Worm (Caenorhabditis elegans): ENCODE measurements around the gene nhr-20.
A peak's percentile ranks its signal among the peaks of the same experiment; 100 is the strongest.

nhr-20 gene

DNA sequence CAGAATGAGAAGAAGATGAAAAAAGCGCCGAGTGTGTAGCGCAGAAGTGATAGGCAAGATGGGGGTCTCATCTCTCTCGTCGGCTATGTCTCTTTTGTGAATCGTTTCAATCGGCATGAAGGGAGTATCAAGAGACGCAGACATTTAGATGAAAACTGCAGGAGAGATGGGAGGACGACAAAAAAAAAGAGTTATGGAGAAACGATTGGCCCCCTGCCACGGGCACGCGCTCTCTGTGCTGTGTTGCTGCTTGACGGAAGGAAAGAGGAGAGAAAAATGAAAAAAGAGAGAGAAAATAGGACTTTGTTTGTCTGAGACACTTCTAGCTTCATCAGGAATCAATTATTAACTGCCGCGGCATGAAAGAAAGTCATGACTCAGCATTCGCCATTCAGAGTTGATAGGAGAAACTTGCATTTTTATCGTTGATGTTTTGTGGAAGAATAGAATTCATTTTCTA lies 9.3 kb downstream of the nhr-20 start:
- TF ChIP-seq F13C5.2 (tag; optimal IDR thresholded peaks at IDR 0.05) (peak; percentile 42), ceh-13 (GFP tag; optimal IDR thresholded peaks at IDR 0.05) (no peak), hmg-4 (GFP tag; optimal IDR thresholded peaks at IDR 0.05) (peak; percentile 70)

ce11 chrIII:4221527-4221926 lies 11.5 kb downstream of the nhr-20 start:
- TF ChIP-seq tbx-11 (GFP tag; IDR thresholded peaks at IDR 0.05) (no peak), F13C5.2 (tag; optimal IDR thresholded peaks at IDR 0.05) (no peak)

DNA sequence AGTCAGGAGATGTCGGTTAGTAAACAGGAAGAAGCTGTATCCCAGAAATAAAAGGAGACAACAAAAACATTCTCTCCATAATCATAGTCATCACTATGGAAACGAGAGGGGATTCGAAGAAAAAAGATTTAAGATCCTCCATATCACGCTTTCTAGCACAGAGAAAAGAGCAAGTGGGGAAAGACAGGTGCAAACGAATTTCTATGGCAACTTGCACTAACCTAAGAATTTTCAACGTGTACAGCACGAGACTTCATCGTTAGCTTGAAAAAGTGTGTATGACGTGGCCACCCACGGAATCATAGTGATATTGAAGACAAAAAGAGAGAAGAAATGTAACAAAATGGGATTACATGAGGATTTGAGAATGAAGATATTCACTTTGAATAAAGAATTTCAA lies 12.2 kb downstream of the nhr-20 start:
- TF ChIP-seq tra-4 (tag; optimal IDR thresholded peaks at IDR 0.05) (no peak), F13C5.2 (tag; optimal IDR thresholded peaks at IDR 0.05) (no peak), B0310.2 (tag; optimal IDR thresholded peaks at IDR 0.05) (no peak), tbx-11 (GFP tag; IDR thresholded peaks at IDR 0.05) (no peak), scrt-1 (GFP tag; IDR thresholded peaks at IDR 0.05) (no peak), ets-7 (tag; optimal IDR thresholded peaks at IDR 0.05) (no peak), tbx-37 (GFP tag; conservative IDR thresholded peaks at IDR 0.05) (no peak), hmg-4 (GFP tag; optimal IDR thresholded peaks at IDR 0.05) (no peak), sea-1 (GFP tag; conservative IDR thresholded peaks at IDR 0.05) (no peak)

DNA sequence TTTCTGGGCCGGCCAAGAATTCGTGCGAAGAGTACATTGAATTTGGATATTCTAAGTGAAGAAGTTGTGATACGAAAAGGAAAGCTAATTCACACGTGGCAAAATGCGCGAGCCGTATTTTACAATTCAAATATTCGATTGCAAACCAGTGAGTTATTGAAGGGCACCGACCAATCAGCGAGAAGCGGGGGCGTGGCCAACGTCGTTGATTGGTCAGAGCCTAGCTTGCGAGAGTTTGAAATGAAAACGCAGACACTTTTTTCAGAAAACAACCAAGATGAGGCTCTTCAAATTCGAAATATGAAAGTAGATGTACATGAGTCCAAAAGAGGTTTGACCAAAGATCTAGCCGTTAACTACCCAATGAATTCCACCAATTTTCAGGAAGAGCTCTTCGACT lies 22.4 kb downstream of the nhr-20 start:
- TF ChIP-seq ceh-13 (GFP tag; optimal IDR thresholded peaks at IDR 0.05) (no peak), F13C5.2 (tag; optimal IDR thresholded peaks at IDR 0.05) (no peak), B0310.2 (tag; optimal IDR thresholded peaks at IDR 0.05) (no peak), hnd-1 (tag; optimal IDR thresholded peaks at IDR 0.05) (no peak), flt-1 (GFP tag; IDR thresholded peaks at IDR 0.05) (no peak), tbx-37 (GFP tag; conservative IDR thresholded peaks at IDR 0.05) (no peak), sea-1 (GFP tag; conservative IDR thresholded peaks at IDR 0.05) (no peak), pes-1 (GFP tag; IDR thresholded peaks at IDR 0.05) (no peak), ceh-36 (tag; optimal IDR thresholded peaks at IDR 0.05) (no peak), ama-1 (optimal IDR thresholded peaks at IDR 0.05) (no peak), hmbx-1 (tag; optimal IDR thresholded peaks at IDR 0.05) (no peak), tbx-11 (GFP tag; IDR thresholded peaks at IDR 0.05) (no peak), tra-4 (tag; optimal IDR thresholded peaks at IDR 0.05) (no peak), ets-7 (tag; optimal IDR thresholded peaks at IDR 0.05) (no peak)

ce11 chrIII:4209188-4209587 lies 23.8 kb downstream of the nhr-20 start, which contains the start of gene phlp-2:
Gene phlp-2, plus strand, starts transcription at chrIII:4209488.
- no peak for TF ChIP-seq hnd-1 (tag; optimal IDR thresholded peaks at IDR 0.05)
- TF ChIP-seq ama-1 (optimal IDR thresholded peaks at IDR 0.05) = no peak
- no peak for TF ChIP-seq hmbx-1 (tag; optimal IDR thresholded peaks at IDR 0.05)
- TF ChIP-seq F13C5.2 (tag; optimal IDR thresholded peaks at IDR 0.05) = no peak
- TF ChIP-seq tbx-11 (GFP tag; IDR thresholded peaks at IDR 0.05) = no peak

- TF ChIP-seq hmg-4 (GFP tag; optimal IDR thresholded peaks at IDR 0.05) = no peak
- no peak for TF ChIP-seq scrt-1 (GFP tag; IDR thresholded peaks at IDR 0.05)
- TF ChIP-seq ceh-13 (GFP tag; optimal IDR thresholded peaks at IDR 0.05) = no peak
- TF ChIP-seq hmbx-1 (tag; optimal IDR thresholded peaks at IDR 0.05) = no peak
- TF ChIP-seq sea-1 (GFP tag; conservative IDR thresholded peaks at IDR 0.05) = no peak
- TF ChIP-seq tbx-11 (GFP tag; IDR thresholded peaks at IDR 0.05) = no peak
- no peak for TF ChIP-seq hnd-1 (tag; optimal IDR thresholded peaks at IDR 0.05)
- no peak for TF ChIP-seq pes-1 (GFP tag; IDR thresholded peaks at IDR 0.05)
- TF ChIP-seq tra-4 (tag; optimal IDR thresholded peaks at IDR 0.05) = no peak
- no peak for TF ChIP-seq aly-1 (tag; optimal IDR thresholded peaks at IDR 0.05)
- TF ChIP-seq flt-1 (GFP tag; IDR thresholded peaks at IDR 0.05) = no peak
- TF ChIP-seq ama-1 (optimal IDR thresholded peaks at IDR 0.05) = no peak
- TF ChIP-seq tbx-37 (GFP tag; conservative IDR thresholded peaks at IDR 0.05) = no peak
- no peak for TF ChIP-seq F13C5.2 (tag; optimal IDR thresholded peaks at IDR 0.05)
- TF ChIP-seq ets-7 (tag; optimal IDR thresholded peaks at IDR 0.05) = no peak
- TF ChIP-seq B0310.2 (tag; optimal IDR thresholded peaks at IDR 0.05) = no peak
- TF ChIP-seq ceh-36 (tag; optimal IDR thresholded peaks at IDR 0.05) = no peak
These were observed 24.8 kb downstream of the nhr-20 start for ce11 chrIII:4208210-4208609.

ce11 chrIII:4205751-4206327 lies 27.2 kb downstream of the nhr-20 start, which contains the start of gene R74.8:
Gene R74.8, plus strand, starts transcription at chrIII:4206277.
- TF ChIP-seq scrt-1 (GFP tag; IDR thresholded peaks at IDR 0.05) (no peak), ceh-13 (GFP tag; optimal IDR thresholded peaks at IDR 0.05) (no peak), tra-4 (tag; optimal IDR thresholded peaks at IDR 0.05) (no peak), hnd-1 (tag; optimal IDR thresholded peaks at IDR 0.05) (no peak), sea-1 (GFP tag; conservative IDR thresholded peaks at IDR 0.05) (no peak), aly-1 (tag; optimal IDR thresholded peaks at IDR 0.05) (no peak), flt-1 (GFP tag; IDR thresholded peaks at IDR 0.05) (no peak), tbx-37 (GFP tag; conservative IDR thresholded peaks at IDR 0.05) (no peak), tbx-11 (GFP tag; IDR thresholded peaks at IDR 0.05) (no peak), hmg-4 (GFP tag; optimal IDR thresholded peaks at IDR 0.05) (no peak), ets-7 (tag; optimal IDR thresholded peaks at IDR 0.05) (no peak)

ce11 chrIII:4204964-4205363 lies 28.1 kb downstream of the nhr-20 start:
- TF ChIP-seq tbx-37 (GFP tag; conservative IDR thresholded peaks at IDR 0.05) (no peak), tra-4 (tag; optimal IDR thresholded peaks at IDR 0.05) (no peak), ceh-36 (tag; optimal IDR thresholded peaks at IDR 0.05) (no peak), tbx-11 (GFP tag; IDR thresholded peaks at IDR 0.05) (no peak), F13C5.2 (tag; optimal IDR thresholded peaks at IDR 0.05) (no peak), ets-7 (tag; optimal IDR thresholded peaks at IDR 0.05) (no peak), ama-1 (optimal IDR thresholded peaks at IDR 0.05) (no peak), ceh-13 (GFP tag; optimal IDR thresholded peaks at IDR 0.05) (no peak)
